Worm (Caenorhabditis elegans) whole organism, midembryonic: ENCODE results near the gene pdl-1.

Source experiments
- flt-1 ChIP-seq: fragments of 200-800 bp; sonication (Bioruptor generic); IDR thresholded peaks from 2 replicates; pipeline ENCODE4 v1.3.6; 2022; ENCODE audit warnings: missing genetic modification characterization, missing compliant biosample characterization
- klf-2 ChIP-seq: fragments of 200-800 bp; sonication (Bioruptor generic); conservative IDR thresholded peaks from 2 replicates; pipeline ENCODE4 v1.3.6; 2022; ENCODE audit warnings: missing genetic modification reagents, missing genetic modification characterization, missing compliant biosample characterization
- tab-1 ChIP-seq: fragments of 200-800 bp; sonication (Bioruptor generic); IDR thresholded peaks from 2 replicates; pipeline ENCODE4 v1.3.6; 2022; ENCODE audit warnings: missing genetic modification characterization, missing compliant biosample characterization
- ztf-23 ChIP-seq: fragments of 200-800 bp; sonication (Bioruptor generic); IDR thresholded peaks from 2 replicates; pipeline ENCODE4 v1.3.6; 2022; ENCODE audit warnings: missing genetic modification reagents, missing genetic modification characterization, missing compliant biosample characterization

DNA sequence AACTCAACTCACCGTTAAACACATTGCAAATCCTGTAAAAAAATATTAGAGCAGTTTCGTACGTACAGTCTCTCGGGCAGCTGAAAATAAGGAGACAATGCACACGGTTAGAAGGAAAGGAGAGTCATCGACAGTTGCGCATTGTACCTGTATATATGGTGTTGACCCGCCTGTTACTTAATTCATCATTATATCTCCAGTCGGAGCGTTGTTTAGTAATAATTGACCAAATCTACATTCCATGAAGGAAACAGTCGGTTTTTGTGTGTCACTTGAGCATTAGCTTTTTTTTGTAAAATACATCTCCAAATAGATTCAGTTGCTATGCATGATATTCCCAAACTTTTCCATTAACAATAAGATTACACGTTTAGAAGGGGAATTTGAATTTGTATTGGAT lies 22.1 kb upstream of the pdl-1 start, which contains the start of gene C27H5.12:
- TF ChIP-seq tab-1 (GFP tag; lab: Robert Waterston, UW) (no peak), flt-1 (no peak), ztf-23 (GFP tag; lab: Robert Waterston, UW) (no peak), klf-2 (no peak)
